Worm (Caenorhabditis elegans) whole organism, L1 larva: ENCODE data around the gene srh-308.

ENCODE experiments used
- ama-1 ChIP-seq: fragments of 150-350 bp; optimal IDR thresholded peaks from 2 replicates; lab custom pipeline; 2014
- elt-3 ChIP-seq, 6 experiments: fragments of 150-350 bp in 1 of 6; sonication (generic microtip); optimal IDR thresholded peaks; 2 replicates each; lab custom pipeline; 2017 to 2018; ENCODE audit warnings: missing biosample characterization in 6 of 6, missing genetic modification characterization in 6 of 6, inconsistent platforms in 1 of 6
- fkh-10 ChIP-seq: sonication (generic microtip); optimal IDR thresholded peaks from 2 replicates; lab custom pipeline; 2017; ENCODE audit warnings: missing biosample characterization, missing genetic modification reagents, missing genetic modification characterization
- jun-1 ChIP-seq: fragments of 150-350 bp; optimal IDR thresholded peaks from 2 replicates; lab custom pipeline; 2014; ENCODE audit warnings: missing biosample characterization, missing genetic modification reagents, missing genetic modification characterization
- lsy-2 ChIP-seq, 2 experiments: fragments of 150-350 bp; optimal IDR thresholded peaks; 2 replicates each; lab custom pipeline; 2014; ENCODE audit warnings: missing biosample characterization in 2 of 2, missing genetic modification characterization in 2 of 2
- mdl-1 ChIP-seq, 2 experiments: fragments of 150-350 bp; optimal IDR thresholded peaks; 2 replicates each; lab custom pipeline; 2014 to 2017; ENCODE audit warnings: missing biosample characterization in 2 of 2, missing genetic modification characterization in 2 of 2, inconsistent platforms in 1 of 2
- nhr-47 ChIP-seq: sonication (generic microtip); optimal IDR thresholded peaks from 2 replicates; lab custom pipeline; 2016; ENCODE audit warnings: mild to moderate bottlenecking, missing genetic modification characterization, moderate library complexity, missing compliant biosample characterization
- nhr-76 ChIP-seq: sonication (generic microtip); optimal IDR thresholded peaks from 2 replicates; lab custom pipeline; 2017; ENCODE audit warnings: missing biosample characterization, missing genetic modification characterization

DNA sequence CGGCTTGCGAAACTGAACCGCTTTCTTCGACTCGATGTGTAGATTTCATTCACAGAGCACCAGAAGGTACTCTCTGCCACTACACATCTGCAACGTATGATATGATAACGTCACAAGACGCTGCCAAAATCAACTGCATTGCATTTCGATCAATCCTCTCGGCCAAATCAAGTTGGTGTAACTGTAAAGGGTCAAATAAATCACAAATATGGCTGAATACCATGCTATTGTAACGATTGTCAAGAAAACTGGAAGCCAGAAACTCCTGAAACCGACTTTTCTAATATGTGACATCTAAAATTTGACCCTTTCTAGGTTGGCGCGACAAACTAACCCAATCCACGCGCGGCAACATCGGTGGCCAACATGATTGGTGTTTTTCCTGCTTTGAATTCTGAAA, 7.4 kb downstream of the srh-308 start:
- TF ChIP-seq mdl-1 (tag; optimal IDR thresholded peaks at IDR 0.05; lab: Kevin White, UChicago): no peak
- TF ChIP-seq fkh-10 (GFP tag; lab: Kevin White, UChicago): no peak
- TF ChIP-seq lsy-2 (tag; optimal IDR thresholded peaks at IDR 0.05; lab: Kevin White, UChicago): no peak
- no peak for TF ChIP-seq elt-3 (tag; optimal IDR thresholded peaks at IDR 0.05; lab: Kevin White, UChicago)
- TF ChIP-seq ama-1 (lab: Kevin White, UChicago): no peak
- TF ChIP-seq nhr-76 (tag; lab: Kevin White, UChicago): no peak
- TF ChIP-seq nhr-47 (tag; lab: Kevin White, UChicago): no peak
- TF ChIP-seq jun-1 (tag; lab: Kevin White, UChicago): no peak
